Worm (Caenorhabditis elegans) whole organism, L1 larva: ENCODE data around the gene K11C4.2.

Experiments used
- C16A3.4 ChIP-seq: fragments of 150-350 bp; optimal IDR thresholded peaks from 2 replicates; lab custom pipeline; 2014; ENCODE audit warnings: missing biosample characterization, missing genetic modification characterization
- C34B4.2 ChIP-seq: sonication (generic microtip); optimal IDR thresholded peaks from 2 replicates; lab custom pipeline; 2017; ENCODE audit warnings: mild to moderate bottlenecking, missing genetic modification characterization, missing compliant biosample characterization
- F16B12.6 ChIP-seq: fragments of 150-350 bp; optimal IDR thresholded peaks from 2 replicates; lab custom pipeline; 2014; ENCODE audit warnings: missing biosample characterization, missing genetic modification characterization
- Y116A8C.19 ChIP-seq: sonication (generic microtip); optimal IDR thresholded peaks from 2 replicates; lab custom pipeline; 2016; ENCODE audit warnings: missing compliant biosample characterization, missing genetic modification characterization, borderline replicate concordance
- aha-1 ChIP-seq: fragments of 150-350 bp; optimal IDR thresholded peaks from 2 replicates; lab custom pipeline; 2014; ENCODE audit warnings: missing biosample characterization, missing genetic modification characterization
- aly-2 ChIP-seq: fragments of 150-350 bp; optimal IDR thresholded peaks from 2 replicates; lab custom pipeline; 2014; ENCODE audit warnings: missing biosample characterization, missing genetic modification characterization
- blmp-1 ChIP-seq: fragments of 150-350 bp; optimal IDR thresholded peaks from 2 replicates; lab custom pipeline; 2014; ENCODE audit warnings: missing biosample characterization, missing genetic modification characterization
- ceh-8 ChIP-seq: fragments of 200-800 bp; sonication (Bioruptor generic); optimal IDR thresholded peaks from 2 replicates; lab custom pipeline; 2018; ENCODE audit warnings: mild to moderate bottlenecking, missing genetic modification characterization, moderate library complexity, missing compliant biosample characterization
- ceh-90 ChIP-seq: sonication (generic microtip); optimal IDR thresholded peaks from 2 replicates; lab custom pipeline; 2016; ENCODE audit warnings: missing genetic modification characterization, missing compliant biosample characterization
- dsc-1 ChIP-seq: sonication (generic microtip); optimal IDR thresholded peaks from 2 replicates; lab custom pipeline; 2016; ENCODE audit warnings: mild to moderate bottlenecking, missing genetic modification characterization, missing compliant biosample characterization
- efl-1 ChIP-seq, 4 experiments: fragments of 150-350 bp; optimal IDR thresholded peaks in 3 of 4; peaks in 1 of 4; 1 replicate in 1 of 4; 2 replicates in 3 of 4; lab custom pipeline; 2014; ENCODE audit warnings: missing biosample characterization in 2 of 4, missing genetic modification characterization in 2 of 4, missing genetic modification reagents in 2 of 4
- egl-13 ChIP-seq: sonication (generic microtip); optimal IDR thresholded peaks from 2 replicates; lab custom pipeline; 2016; ENCODE audit warnings: missing genotype, missing genetic modification reagents, missing genetic modification characterization, missing compliant biosample characterization
- elt-3 ChIP-seq, 6 experiments: fragments of 150-350 bp in 1 of 6; sonication (generic microtip); optimal IDR thresholded peaks; 2 replicates each; lab custom pipeline; 2017 to 2018; ENCODE audit warnings: missing biosample characterization in 6 of 6, missing genetic modification characterization in 6 of 6, inconsistent platforms in 1 of 6
- fkh-10 ChIP-seq: sonication (generic microtip); optimal IDR thresholded peaks from 2 replicates; lab custom pipeline; 2017; ENCODE audit warnings: missing biosample characterization, missing genetic modification reagents, missing genetic modification characterization
- hlh-4 ChIP-seq: sonication (generic microtip); optimal IDR thresholded peaks from 2 replicates; lab custom pipeline; 2016; ENCODE audit warnings: mild to moderate bottlenecking, missing genetic modification characterization, missing compliant biosample characterization
- jun-1 ChIP-seq: fragments of 150-350 bp; optimal IDR thresholded peaks from 2 replicates; lab custom pipeline; 2014; ENCODE audit warnings: missing biosample characterization, missing genetic modification reagents, missing genetic modification characterization
- lin-14 ChIP-seq: fragments of 200-800 bp; sonication (Bioruptor generic); optimal IDR thresholded peaks from 2 replicates; lab custom pipeline; 2018; ENCODE audit warnings: mild to moderate bottlenecking, missing genetic modification characterization, moderate library complexity, missing compliant biosample characterization
- lin-15B ChIP-seq: fragments of 150-350 bp; sonication (generic microtip); optimal IDR thresholded peaks from 3 replicates; lab custom pipeline; 2014; ENCODE audit warnings: missing biosample characterization, missing genetic modification characterization
- lin-35 ChIP-seq, 2 experiments: fragments of 150-350 bp; optimal IDR thresholded peaks; 2 replicates each; lab custom pipeline; 2014; ENCODE audit warnings: missing biosample characterization in 2 of 2, missing genetic modification characterization in 2 of 2, missing genetic modification reagents in 2 of 2
- lin-39 ChIP-seq: fragments of 150-350 bp; optimal IDR thresholded peaks from 2 replicates; lab custom pipeline; 2014; ENCODE audit warnings: missing biosample characterization, missing genetic modification reagents, missing genetic modification characterization
- mef-2 ChIP-seq: fragments of 150-350 bp; optimal IDR thresholded peaks from 2 replicates; lab custom pipeline; 2014; ENCODE audit warnings: missing biosample characterization, missing genetic modification characterization
- mep-1 ChIP-seq: fragments of 150-350 bp; optimal IDR thresholded peaks from 2 replicates; lab custom pipeline; 2014; ENCODE audit warnings: missing biosample characterization, missing genetic modification characterization
- nhr-71 ChIP-seq: sonication (generic microtip); optimal IDR thresholded peaks from 2 replicates; lab custom pipeline; 2016; ENCODE audit warnings: mild to moderate bottlenecking, missing genetic modification characterization, moderate library complexity, missing compliant biosample characterization
- nhr-85 ChIP-seq: sonication (generic microtip); peaks from one replicate; lab custom pipeline; 2016; ENCODE audit warnings: missing genetic modification characterization, inconsistent platforms, missing compliant biosample characterization
- nhr-90 ChIP-seq: sonication (generic microtip); optimal IDR thresholded peaks from 2 replicates; lab custom pipeline; 2016; ENCODE audit warnings: mild to moderate bottlenecking, missing genetic modification characterization, missing compliant biosample characterization; ENCODE audit not compliant: poor library complexity
- rnt-1 ChIP-seq: sonication (generic microtip); optimal IDR thresholded peaks from 2 replicates; lab custom pipeline; 2016; ENCODE audit warnings: mild to moderate bottlenecking, missing genetic modification characterization, moderate library complexity, missing compliant biosample characterization
- skn-1 ChIP-seq: fragments of 150-350 bp; optimal IDR thresholded peaks from 2 replicates; lab custom pipeline; 2014; ENCODE audit warnings: missing biosample characterization, missing genetic modification characterization
- snpc-4 ChIP-seq: fragments of 150-350 bp; optimal IDR thresholded peaks from 2 replicates; lab custom pipeline; 2014; ENCODE audit warnings: missing biosample characterization, missing genetic modification characterization
- snu-23 ChIP-seq: sonication (generic microtip); optimal IDR thresholded peaks from 2 replicates; lab custom pipeline; 2016; ENCODE audit warnings: missing genetic modification characterization, missing compliant biosample characterization
- swsn-7 ChIP-seq: sonication (generic microtip); optimal IDR thresholded peaks from 2 replicates; lab custom pipeline; 2016; ENCODE audit warnings: missing genetic modification characterization, missing compliant biosample characterization
- tbx-2 ChIP-seq: sonication (generic microtip); optimal IDR thresholded peaks from 2 replicates; lab custom pipeline; 2016; ENCODE audit warnings: missing genetic modification characterization, missing compliant biosample characterization
- tlp-1 ChIP-seq: fragments of 150-350 bp; optimal IDR thresholded peaks from 2 replicates; lab custom pipeline; 2014; ENCODE audit warnings: missing biosample characterization, missing genetic modification characterization
- unc-130 ChIP-seq: fragments of 150-350 bp; optimal IDR thresholded peaks from 2 replicates; lab custom pipeline; 2017; ENCODE audit warnings: missing biosample characterization, missing genetic modification characterization, inconsistent platforms
- unc-30 ChIP-seq: sonication (generic microtip); optimal IDR thresholded peaks from 2 replicates; lab custom pipeline; 2017; ENCODE audit warnings: missing biosample characterization, missing genetic modification characterization
- unc-98 ChIP-seq: fragments of 200-800 bp; sonication (Bioruptor generic); IDR thresholded peaks from 2 replicates; pipeline ENCODE4 v1.3.6; 2022; ENCODE audit warnings: missing genetic modification characterization, missing compliant biosample characterization
- vab-15 ChIP-seq: sonication (generic microtip); optimal IDR thresholded peaks from 2 replicates; lab custom pipeline; 2017; ENCODE audit warnings: missing genotype, mild to moderate bottlenecking, missing genetic modification characterization, missing compliant biosample characterization
- xbp-1 ChIP-seq: sonication (generic microtip); optimal IDR thresholded peaks from 2 replicates; lab custom pipeline; 2016; ENCODE audit warnings: missing genetic modification characterization, missing compliant biosample characterization
- zip-4 ChIP-seq: fragments of 200-800 bp; sonication (Bioruptor generic); optimal IDR thresholded peaks from 2 replicates; lab custom pipeline; 2018; ENCODE audit warnings: mild to moderate bottlenecking, missing genetic modification characterization, moderate library complexity, missing compliant biosample characterization

Gene K11C4.2

DNA sequence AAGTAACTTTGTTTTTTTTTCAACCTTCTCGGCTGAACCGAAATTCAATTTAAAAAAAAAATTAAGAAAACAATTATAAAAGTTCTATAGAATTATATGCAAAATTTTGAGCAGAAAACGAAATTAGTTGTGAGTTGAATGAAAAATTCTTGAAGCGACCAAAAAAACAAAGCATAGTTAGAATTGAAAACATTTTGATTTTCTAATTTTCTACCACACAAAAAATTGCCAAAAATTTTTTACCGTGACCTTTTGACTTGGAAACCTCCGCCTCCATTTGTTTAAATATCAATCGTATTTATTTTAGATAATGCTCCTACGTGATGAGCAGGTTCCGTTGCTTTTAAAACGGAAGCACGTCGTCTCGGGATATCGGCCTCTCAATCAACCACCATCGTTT, at the start of gene K11C4.2:
Gene K11C4.2, plus strand, starts transcription at position 301 of the 400 bp plus-strand sequence.
- TF ChIP-seq C34B4.2: no peak
- no peak for TF ChIP-seq lin-15B (tag; lab: Kevin White, UChicago)
- TF ChIP-seq fkh-10 (GFP tag; lab: Kevin White, UChicago): no peak
- no peak for TF ChIP-seq aha-1

DNA sequence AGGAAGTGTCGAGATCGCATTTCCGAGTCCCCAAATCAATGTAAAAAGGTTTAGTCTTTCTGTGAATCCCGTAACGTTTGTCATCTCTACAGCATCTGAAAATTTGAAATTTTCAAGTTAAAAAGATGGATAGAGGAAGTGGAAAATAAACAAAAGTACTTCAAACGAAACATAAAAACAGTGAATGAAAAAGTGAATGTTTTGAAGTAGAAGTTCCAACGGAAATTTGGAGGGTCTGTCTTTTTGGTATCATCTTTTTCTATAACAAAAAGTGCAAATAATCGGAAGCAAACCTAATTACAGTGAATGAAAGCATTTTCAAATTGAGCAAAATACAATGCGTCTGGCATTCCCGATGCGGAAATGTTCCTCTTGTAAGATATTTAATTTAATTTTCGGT, 48.4 kb upstream of the K11C4.2 start, which contains the start of gene lgc-54:
Gene lgc-54, minus strand, starts transcription at position 101 of the 400 bp plus-strand sequence.
- TF ChIP-seq egl-13 (tag; lab: Kevin White, UChicago) (no peak), skn-1 (tag; lab: Kevin White, UChicago) (no peak), C16A3.4 (tag; lab: Kevin White, UChicago) (no peak), F16B12.6 (tag; lab: Kevin White, UChicago) (no peak), ceh-8 (GFP tag; lab: Kevin White, UChicago) (no peak), lin-15B (tag; lab: Kevin White, UChicago) (no peak), mef-2 (no peak), mep-1 (tag; lab: Kevin White, UChicago) (no peak), nhr-90 (tag; lab: Kevin White, UChicago) (no peak), blmp-1 (tag; lab: Kevin White, UChicago) (no peak)

DNA sequence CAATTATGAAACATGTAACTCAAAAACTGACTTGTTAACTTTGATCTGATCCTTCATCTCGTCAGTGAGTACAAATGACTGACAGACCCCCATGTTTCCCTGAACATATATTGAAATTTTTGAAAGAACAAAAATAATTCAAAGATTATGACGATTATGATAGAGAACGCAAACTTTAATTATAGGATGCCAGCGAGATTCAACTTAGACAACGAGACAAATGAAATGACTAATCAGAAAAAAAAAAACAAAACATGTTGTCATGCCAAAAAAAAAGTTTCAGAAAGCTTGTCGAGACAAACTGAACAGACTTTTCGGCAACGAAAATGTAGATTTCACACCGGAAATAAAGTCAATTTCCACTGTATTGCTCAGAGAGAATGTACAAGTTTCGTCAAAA, 40.2 kb upstream of the K11C4.2 start, which contains the start of gene gpa-10:
Gene gpa-10, minus strand, starts transcription at position 101 of the 400 bp plus-strand sequence.
- TF ChIP-seq tlp-1 (tag; lab: Kevin White, UChicago) (no peak), swsn-7 (tag; lab: Kevin White, UChicago) (no peak), unc-30 (tag; lab: Kevin White, UChicago) (no peak), lin-35 (GFP tag; optimal IDR thresholded peaks at IDR 0.05; lab: Kevin White, UChicago) (no peak)

DNA sequence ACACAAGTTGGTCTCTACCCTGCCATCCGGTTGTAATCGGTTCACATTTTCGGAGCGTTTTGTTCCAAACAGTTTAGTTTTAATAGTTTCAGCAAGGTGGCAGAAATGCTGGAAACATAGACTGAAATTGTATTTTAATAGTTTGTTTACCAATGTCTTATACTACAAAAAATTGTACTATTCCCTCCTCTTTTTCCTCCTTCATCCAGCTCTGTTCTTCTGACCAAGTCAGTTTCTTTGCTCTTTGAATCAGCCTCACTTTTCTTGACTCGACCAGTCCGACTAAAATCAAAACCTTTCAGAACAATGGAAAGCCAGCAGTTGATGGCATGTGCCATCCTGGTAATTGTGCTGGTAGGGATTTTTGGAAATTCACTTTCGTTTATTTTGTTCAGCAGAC, 24.9 kb upstream of the K11C4.2 start, which contains the start of gene frpr-18:
Gene frpr-18, plus strand, starts transcription at position 301 of the 400 bp plus-strand sequence.
- TF ChIP-seq unc-130 (tag; lab: Kevin White, UChicago): no peak
- TF ChIP-seq swsn-7 (tag; lab: Kevin White, UChicago): no peak
- TF ChIP-seq skn-1 (tag; lab: Kevin White, UChicago): no peak
- TF ChIP-seq, all 84 proteins: peak for 0

DNA sequence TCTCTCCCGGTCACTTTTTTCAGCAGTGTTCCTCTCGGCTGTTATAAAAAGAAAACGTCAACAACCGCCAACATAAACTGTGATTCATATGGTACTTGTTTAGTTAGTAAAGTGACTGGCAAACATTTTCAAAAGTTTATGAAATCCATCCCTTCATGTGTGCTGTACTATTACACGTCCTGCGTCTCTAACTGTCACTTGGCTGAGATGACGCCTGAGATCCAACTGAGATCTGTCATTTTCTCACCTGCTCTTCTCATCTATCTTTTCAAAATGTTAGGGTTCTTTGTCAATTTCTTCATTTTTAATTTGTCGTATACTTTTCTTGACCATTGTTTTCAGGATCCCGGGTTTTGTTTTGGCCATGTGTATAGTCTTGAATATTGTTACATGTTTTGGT, 20.1 kb upstream of the K11C4.2 start:
- TF ChIP-seq vab-15 (no peak), F16B12.6 (tag; lab: Kevin White, UChicago) (no peak), rnt-1 (tag; lab: Kevin White, UChicago) (peak; percentile 23)

DNA sequence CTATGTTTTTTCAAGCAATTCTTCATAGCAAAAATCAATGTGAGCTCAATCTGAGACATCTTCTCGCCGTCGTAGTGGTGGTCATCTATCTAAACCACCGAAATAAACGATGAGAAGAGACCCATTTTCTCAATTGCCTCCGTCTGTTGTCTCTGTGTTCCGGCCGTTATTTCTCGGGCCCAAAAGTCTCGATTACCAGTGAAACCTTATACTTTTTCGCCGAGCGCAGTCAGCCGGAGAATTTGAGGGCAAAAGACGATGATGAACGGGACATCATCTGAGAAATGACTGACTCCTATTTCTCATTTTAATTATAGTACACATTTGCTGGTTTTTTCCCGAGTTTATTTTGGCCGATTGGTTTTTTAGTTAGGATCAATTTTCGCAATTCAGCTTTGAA, 19.1 kb upstream of the K11C4.2 start:
- TF ChIP-seq lin-14 (GFP tag; lab: Kevin White, UChicago) (peak; percentile 4), efl-1 (optimal IDR thresholded peaks at IDR 0.05; lab: Kevin White, UChicago) (no peak), efl-1 (GFP tag; optimal IDR thresholded peaks at IDR 0.05 in 1 of 2; lab: Kevin White, UChicago) (peak in 1 of 2 experiments; percentile 77), dsc-1 (tag; lab: Kevin White, UChicago) (peak; percentile 2), jun-1 (tag; lab: Kevin White, UChicago) (no peak)

DNA sequence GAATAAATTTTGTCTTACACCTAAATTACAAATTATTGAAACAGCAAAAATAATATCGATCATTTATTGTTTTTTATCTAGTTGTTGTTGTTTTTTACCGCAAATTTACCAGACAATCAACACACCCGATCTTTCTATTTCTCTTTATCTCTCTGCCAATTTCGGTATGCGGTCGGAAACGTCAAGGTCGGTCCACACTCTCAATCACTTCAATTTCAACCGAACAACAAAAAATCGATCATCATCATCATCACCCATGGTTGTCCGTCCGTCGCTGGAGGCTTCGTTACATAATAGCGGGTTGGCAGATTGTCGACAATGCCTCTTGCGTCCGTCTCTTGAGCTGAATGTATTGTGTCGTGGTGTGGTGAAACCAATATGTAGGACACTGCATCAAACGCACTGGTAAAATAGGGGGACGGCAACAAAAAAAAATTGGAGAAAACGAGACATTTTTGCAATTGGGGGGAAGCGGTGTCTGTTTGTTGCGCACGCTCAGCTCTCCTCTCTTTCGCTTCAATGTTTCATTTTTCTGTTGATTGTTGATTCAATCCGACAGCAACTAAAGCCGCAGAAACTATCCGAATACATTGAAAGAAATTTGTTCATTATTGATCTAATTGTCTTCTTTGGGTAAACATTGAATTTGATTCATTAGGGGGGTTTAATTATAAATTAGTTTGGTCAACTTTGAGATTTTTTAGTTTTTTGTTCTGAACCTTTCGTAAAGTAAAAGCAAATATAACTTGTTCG, 17.9 kb upstream of the K11C4.2 start:
- TF ChIP-seq swsn-7 (tag; lab: Kevin White, UChicago) (no peak), snu-23 (GFP tag; lab: Kevin White, UChicago) (peak; percentile 14), lin-39 (no peak), dsc-1 (tag; lab: Kevin White, UChicago) (no peak), unc-30 (tag; lab: Kevin White, UChicago) (no peak), snpc-4 (tag; lab: Kevin White, UChicago) (no peak), elt-3 (tag; optimal IDR thresholded peaks at IDR 0.05; lab: Kevin White, UChicago) (peak in 1 of 6 experiments; percentile 7), zip-4 (no peak), vab-15 (no peak), ceh-90 (tag; lab: Kevin White, UChicago) (no peak), nhr-85 (tag; lab: Kevin White, UChicago) (peak; percentile 86), lin-35 (GFP tag; optimal IDR thresholded peaks at IDR 0.05; lab: Kevin White, UChicago) (peak in 1 of 2 experiments; percentile 3), aly-2 (tag; lab: Kevin White, UChicago) (no peak), tbx-2 (tag; lab: Kevin White, UChicago) (peak; percentile 18), rnt-1 (tag; lab: Kevin White, UChicago) (peak; percentile 6), unc-98 (GFP tag; lab: Robert Waterston, UW) (no peak), Y116A8C.19 (tag; lab: Kevin White, UChicago) (no peak), hlh-4 (tag; lab: Kevin White, UChicago) (no peak), nhr-71 (tag; lab: Kevin White, UChicago) (peak; percentile 4), blmp-1 (tag; lab: Kevin White, UChicago) (peak; percentile 71), xbp-1 (no peak)
